Fruit fly (Drosophila melanogaster): ENCODE data around the gene tim.
A peak's percentile ranks its signal among the peaks of the same experiment; 100 is the strongest.

Gene tim

dm6 chr2L:3507209-3508164, at the start of gene tim (continued):
- no peak for TF ChIP-seq CG8632 (GFP tag; optimal IDR thresholded peaks at IDR 0.05)
- no peak for TF ChIP-seq Met (GFP tag; optimal IDR thresholded peaks at IDR 0.05)
- TF ChIP-seq CG32006 (GFP tag; optimal IDR thresholded peaks at IDR 0.05), result no peak
- peak; percentile 46; the same call in 1 of the 2 replicates for TF ChIP-seq Gug (GFP tag; IDR thresholded peaks at IDR 0.05)
- no peak for TF ChIP-seq CG3919 (GFP tag; optimal IDR thresholded peaks at IDR 0.05)
- no peak for TF ChIP-seq CG6854 (GFP tag; optimal IDR thresholded peaks at IDR 0.05)
- no peak for TF ChIP-seq OdsH (GFP tag; optimal IDR thresholded peaks at IDR 0.05)
- no peak for TF ChIP-seq dsx (GFP tag; optimal IDR thresholded peaks at IDR 0.05; ENCODE audit: poor library complexity, severe bottlenecking)

DNA sequence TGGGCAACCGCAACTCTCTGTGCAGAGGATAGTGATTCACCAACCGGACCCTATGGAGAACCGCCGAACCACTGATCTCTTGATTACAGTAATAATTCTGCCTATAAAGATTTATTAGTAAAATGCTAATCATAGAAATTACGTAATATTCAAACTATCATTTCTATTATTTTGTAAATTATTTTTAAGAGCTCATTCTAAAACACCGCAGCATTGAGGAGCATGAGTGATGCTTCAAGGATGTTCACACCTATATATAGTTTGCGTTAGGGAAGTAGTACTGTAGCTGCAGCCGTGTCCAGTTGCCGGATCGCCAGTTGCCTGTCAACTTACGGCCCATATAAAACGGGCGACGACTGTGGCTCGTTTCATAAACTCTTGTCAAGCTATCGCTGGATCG, 49.6 kb upstream of the tim start:
- TF ChIP-seq pdm3 (GFP tag; optimal IDR thresholded peaks at IDR 0.05), result peak; percentile 57
- TF ChIP-seq Hr38 (GFP tag; optimal IDR thresholded peaks at IDR 0.05), result no peak
- 0 out of 3 replicates have a peak, but pooled peaks have one; percentile 15 for TF ChIP-seq eg (GFP tag; IDR thresholded peaks at IDR 0.05)
- TF ChIP-seq CG1621 (tag; optimal IDR thresholded peaks at IDR 0.05), result peak; percentile 68
- TF ChIP-seq OdsH (GFP tag; optimal IDR thresholded peaks at IDR 0.05), result peak; percentile 35
- no peak for TF ChIP-seq Sox15 (GFP tag; optimal IDR thresholded peaks at IDR 0.05)
- TF ChIP-seq CG9139 (GFP tag; optimal IDR thresholded peaks at IDR 0.05), result no peak
- peak; percentile 53; the same call in 2 of the 3 replicates for TF ChIP-seq CG8119 (GFP tag; IDR thresholded peaks at IDR 0.05)
- TF ChIP-seq Met (GFP tag; optimal IDR thresholded peaks at IDR 0.05), result peak; percentile 8
- TF ChIP-seq CG34406 (GFP tag; optimal IDR thresholded peaks at IDR 0.05), result no peak
- TF ChIP-seq Eip75B (GFP tag; optimal IDR thresholded peaks at IDR 0.05), result peak; percentile 53
- TF ChIP-seq salr (GFP tag; optimal IDR thresholded peaks at IDR 0.05), result peak in 1 of 2 experiments; percentile 15
- no peak for TF ChIP-seq CG11762 (GFP tag; optimal IDR thresholded peaks at IDR 0.05; ENCODE audit: insufficient read depth)
- TF ChIP-seq CG6854 (GFP tag; optimal IDR thresholded peaks at IDR 0.05), result no peak
- TF ChIP-seq net (GFP tag; optimal IDR thresholded peaks at IDR 0.05), result peak; percentile 53
- no peak for TF ChIP-seq dac (GFP tag; optimal IDR thresholded peaks at IDR 0.05)
- no peak for TF ChIP-seq CG7368 (GFP tag; optimal IDR thresholded peaks at IDR 0.05)
- no peak for TF ChIP-seq cyc (GFP tag; optimal IDR thresholded peaks at IDR 0.05)
- TF ChIP-seq CG10669 (GFP tag; optimal IDR thresholded peaks at IDR 0.05), result peak; percentile 47
- TF ChIP-seq CG31627 (GFP tag; optimal IDR thresholded peaks at IDR 0.05), result no peak
- TF ChIP-seq fkh (GFP tag; optimal IDR thresholded peaks at IDR 0.05), result no peak
- peak; percentile 18 for TF ChIP-seq CG4318 (GFP tag; optimal IDR thresholded peaks at IDR 0.05)
- no peak for TF ChIP-seq CG11902 (GFP tag; optimal IDR thresholded peaks at IDR 0.05)
- peak; percentile 15 for TF ChIP-seq CG6276 (GFP tag; optimal IDR thresholded peaks at IDR 0.05)
- no peak for TF ChIP-seq CG8319 (GFP tag; optimal IDR thresholded peaks at IDR 0.05)
- TF ChIP-seq CG3919 (GFP tag; optimal IDR thresholded peaks at IDR 0.05), result peak; percentile 59
- peak; percentile 60 for TF ChIP-seq CG3032 (tag; optimal IDR thresholded peaks at IDR 0.05)
- no peak for TF ChIP-seq esn (GFP tag; optimal IDR thresholded peaks at IDR 0.05)
- TF ChIP-seq Gug (GFP tag; IDR thresholded peaks at IDR 0.05), result peak; percentile 32; the same call in 1 of the 2 replicates
- TF ChIP-seq lz (GFP tag; optimal IDR thresholded peaks at IDR 0.05), result no peak
- peak in 1 of 2 experiments; percentile 59 for TF ChIP-seq ss (GFP tag; optimal IDR thresholded peaks at IDR 0.05)
- TF ChIP-seq achi (GFP tag; optimal IDR thresholded peaks at IDR 0.05), result peak; percentile 56
- no peak for TF ChIP-seq Smox (GFP tag; optimal IDR thresholded peaks at IDR 0.05)
- peak; percentile 89 for TF ChIP-seq Eip78C (GFP tag)
- TF ChIP-seq acj6 (GFP tag; optimal IDR thresholded peaks at IDR 0.05), result peak; percentile 33
- no peak for TF ChIP-seq Sox102F (GFP tag; optimal IDR thresholded peaks at IDR 0.05)
- TF ChIP-seq CG6163 (GFP tag; IDR thresholded peaks at IDR 0.05), result peak; percentile 61; the same call in 1 of the 3 replicates
- TF ChIP-seq CG15336 (GFP tag; IDR thresholded peaks at IDR 0.05), result no peak
- TF ChIP-seq Eip93F (GFP tag; optimal IDR thresholded peaks at IDR 0.05), result no peak
- TF ChIP-seq topi (GFP tag; optimal IDR thresholded peaks at IDR 0.05), result no peak
- peak; percentile 16 for TF ChIP-seq Lpt (GFP tag; optimal IDR thresholded peaks at IDR 0.05)
- peak; percentile 63 for TF ChIP-seq dsx (GFP tag; optimal IDR thresholded peaks at IDR 0.05; ENCODE audit: poor library complexity, severe bottlenecking)
- TF ChIP-seq CG10631 (GFP tag; optimal IDR thresholded peaks at IDR 0.05), result peak; percentile 58
- no peak for TF ChIP-seq CG11294 (GFP tag; IDR thresholded peaks at IDR 0.05)
- peak; percentile 49 for TF ChIP-seq CG32006 (GFP tag; optimal IDR thresholded peaks at IDR 0.05)
- no peak for TF ChIP-seq svp (GFP tag)
